Fruit fly (Drosophila melanogaster) whole organism, embryonic: ENCODE data around the gene fal.
A peak's percentile ranks its signal among the peaks of the same experiment; 100 is the strongest.

Source experiments
- ATbp ChIP-seq: fragments of 200-800 bp; sonication (Bioruptor generic); optimal IDR thresholded peaks from 2 replicates; lab custom pipeline; 2017; ENCODE audit warnings: missing biosample characterization, mild to moderate bottlenecking, missing genetic modification characterization, missing genetic modification reagents
- Asciz ChIP-seq: fragments of 200-800 bp; sonication (Bioruptor generic); optimal IDR thresholded peaks from 2 replicates; lab custom pipeline; 2017; ENCODE audit warnings: missing biosample characterization, mild to moderate bottlenecking, missing genetic modification characterization, missing genetic modification reagents
- Awh ChIP-seq: fragments of 200-800 bp; sonication (Bioruptor generic); IDR thresholded peaks from 2 replicates; pipeline ENCODE4, ENCODE4 v1.3.6; 2022; ENCODE audit warnings: missing biosample characterization, missing genetic modification characterization
- Bgb ChIP-seq: fragments of 200-800 bp; sonication (Bioruptor generic); IDR thresholded peaks from 2 replicates; pipeline ENCODE4 v1.3.6; 2022; ENCODE audit warnings: missing biosample characterization, missing genetic modification characterization; ENCODE audit not compliant: partially characterized antibody
- C15 ChIP-seq: fragments of 200-800 bp; sonication (Bioruptor generic); IDR thresholded peaks from 3 replicates; pipeline ENCODE4 v1.3.6; 2022; ENCODE audit warnings: missing biosample characterization, missing genetic modification characterization
- CG1024 ChIP-seq: fragments of 200-800 bp; sonication (Bioruptor generic); IDR thresholded peaks from 2 replicates; pipeline ENCODE4 v1.3.6; 2022; ENCODE audit warnings: missing biosample characterization, missing genetic modification characterization
- CG10267 ChIP-seq: fragments of 200-800 bp; sonication (Bioruptor generic); optimal IDR thresholded peaks from 2 replicates; lab custom pipeline; 2018; ENCODE audit warnings: missing biosample characterization, mild to moderate bottlenecking, missing genetic modification characterization, moderate library complexity
- CG10543 ChIP-seq: fragments of 200-800 bp; sonication (Bioruptor generic); optimal IDR thresholded peaks from 3 replicates; lab custom pipeline; 2017; ENCODE audit warnings: missing biosample characterization, mild to moderate bottlenecking, missing genetic modification characterization, moderate library complexity
- CG11247 ChIP-seq: fragments of 200-800 bp; sonication (Bioruptor generic); IDR thresholded peaks from 2 replicates; pipeline ENCODE4 v1.3.6; 2022; ENCODE audit warnings: missing biosample characterization, missing genetic modification characterization
- CG12299 ChIP-seq: fragments of 200-800 bp; sonication (Bioruptor generic); optimal IDR thresholded peaks from 2 replicates; lab custom pipeline; 2018; ENCODE audit warnings: missing biosample characterization, mild to moderate bottlenecking, missing genetic modification characterization
- CG13296 ChIP-seq: fragments of 200-800 bp; sonication (Bioruptor generic); optimal IDR thresholded peaks from 3 replicates; lab custom pipeline; 2018; ENCODE audit warnings: missing biosample characterization, mild to moderate bottlenecking, missing genetic modification characterization
- CG13894 ChIP-seq: fragments of 200-800 bp; sonication (Bioruptor generic); optimal IDR thresholded peaks from 3 replicates; lab custom pipeline; 2018; ENCODE audit warnings: missing biosample characterization, mild to moderate bottlenecking, missing genetic modification characterization, moderate library complexity
- CG14441 ChIP-seq: fragments of 200-800 bp; sonication (Bioruptor generic); IDR thresholded peaks from 2 replicates; pipeline ENCODE4 v1.3.6; 2022; ENCODE audit warnings: missing biosample characterization, missing genetic modification characterization
- CG14710 ChIP-seq: fragments of 200-800 bp; sonication (Bioruptor generic); optimal IDR thresholded peaks from 3 replicates; lab custom pipeline; 2019; ENCODE audit warnings: missing biosample characterization, mild to moderate bottlenecking, missing genetic modification characterization, moderate library complexity
- CG1832 ChIP-seq: fragments of 200-800 bp; sonication (Bioruptor generic); optimal IDR thresholded peaks from 2 replicates; lab custom pipeline; 2017; ENCODE audit warnings: missing biosample characterization, mild to moderate bottlenecking, missing genetic modification characterization, inconsistent platforms
- CG18619 ChIP-seq: fragments of 200-800 bp; sonication (Bioruptor generic); optimal IDR thresholded peaks from 3 replicates; lab custom pipeline; 2017; ENCODE audit warnings: missing biosample characterization, mild to moderate bottlenecking, missing genetic modification characterization
- CG2120 ChIP-seq: fragments of 200-800 bp; sonication (Bioruptor generic); optimal IDR thresholded peaks from 3 replicates; lab custom pipeline; 2016; ENCODE audit warnings: missing biosample characterization, missing genetic modification characterization
- CG4328 ChIP-seq: fragments of 200-800 bp; sonication (Bioruptor generic); optimal IDR thresholded peaks from 3 replicates; lab custom pipeline; 2017; ENCODE audit warnings: missing biosample characterization, missing genetic modification reagents, missing genetic modification characterization
- CG4617 ChIP-seq: fragments of 200-800 bp; sonication (Bioruptor generic); optimal IDR thresholded peaks from 3 replicates; lab custom pipeline; 2016; ENCODE audit warnings: missing biosample characterization, missing genetic modification characterization, borderline replicate concordance
- CG7556 ChIP-seq: fragments of 200-800 bp; sonication (Bioruptor generic); optimal IDR thresholded peaks from 2 replicates; lab custom pipeline; 2017; ENCODE audit warnings: missing biosample characterization, mild to moderate bottlenecking, missing genetic modification characterization
- CG7786 ChIP-seq: fragments of 200-800 bp; sonication (Bioruptor generic); optimal IDR thresholded peaks from 2 replicates; lab custom pipeline; 2016; ENCODE audit warnings: missing biosample characterization, missing genetic modification characterization
- CG7963 ChIP-seq: fragments of 200-800 bp; sonication (Bioruptor generic); IDR thresholded peaks from 3 replicates; pipeline ENCODE4 v1.3.6; 2022; ENCODE audit warnings: missing biosample characterization, missing genetic modification characterization; ENCODE audit not compliant: partially characterized antibody
- CG7987 ChIP-seq: fragments of 200-800 bp; sonication (Bioruptor generic); optimal IDR thresholded peaks from 2 replicates; lab custom pipeline; 2018; ENCODE audit warnings: missing biosample characterization, mild to moderate bottlenecking, missing genetic modification characterization, moderate library complexity
- CG9932 ChIP-seq: fragments of 200-800 bp; sonication (Bioruptor generic); IDR thresholded peaks from 2 replicates; pipeline ENCODE4 v1.3.6; 2022; ENCODE audit warnings: missing biosample characterization, missing genetic modification characterization
- Dp ChIP-seq: fragments of 200-800 bp; sonication (Bioruptor generic); optimal IDR thresholded peaks from 2 replicates; lab custom pipeline; 2018; ENCODE audit warnings: missing biosample characterization, mild to moderate bottlenecking, missing genetic modification characterization, moderate library complexity
- Drgx ChIP-seq: fragments of 200-800 bp; sonication (Bioruptor generic); IDR thresholded peaks from 2 replicates; pipeline ENCODE4 v1.3.6; 2022; ENCODE audit warnings: missing biosample characterization, missing genetic modification characterization
- Fer3 ChIP-seq: fragments of 200-800 bp; sonication (Bioruptor generic); optimal IDR thresholded peaks from 2 replicates; lab custom pipeline; 2018; ENCODE audit warnings: missing biosample characterization, mild to moderate bottlenecking, missing genetic modification characterization, moderate library complexity
- Gug ChIP-seq: fragments of 200-800 bp; sonication (Bioruptor generic); IDR thresholded peaks from 4 replicates; pipeline ENCODE4 v1.3.6; 2022; ENCODE audit warnings: missing biosample characterization, missing genetic modification characterization
- HLH54F ChIP-seq: fragments of 200-800 bp; sonication (Bioruptor generic); optimal IDR thresholded peaks from 3 replicates; lab custom pipeline; 2016; ENCODE audit warnings: missing biosample characterization, missing genetic modification characterization
- Hand ChIP-seq: fragments of 200-800 bp; sonication (Bioruptor generic); optimal IDR thresholded peaks from 2 replicates; lab custom pipeline; 2017; ENCODE audit warnings: mild to moderate bottlenecking, missing biosample characterization, missing genetic modification reagents, missing genetic modification characterization
- HmgD ChIP-seq: fragments of 200-800 bp; sonication (Bioruptor generic); optimal IDR thresholded peaks from 3 replicates; lab custom pipeline; 2016; ENCODE audit warnings: missing biosample characterization, missing genetic modification characterization
- Hr3 ChIP-seq: fragments of 200-800 bp; sonication (Bioruptor generic); optimal IDR thresholded peaks from 3 replicates; lab custom pipeline; 2016; ENCODE audit warnings: missing biosample characterization, missing genetic modification characterization
- MBD-R2 ChIP-seq: fragments of 200-800 bp; sonication (Bioruptor generic); IDR thresholded peaks from 2 replicates; pipeline ENCODE4 v1.3.6; 2022; ENCODE audit warnings: missing biosample characterization, missing genetic modification characterization
- Sin3A ChIP-seq: fragments of >200 bp; optimal IDR thresholded peaks from 2 replicates; lab custom pipeline; 2018
- Six4 ChIP-seq: fragments of 200-800 bp; sonication (Bioruptor generic); optimal IDR thresholded peaks from 2 replicates; lab custom pipeline; 2016; ENCODE audit warnings: missing biosample characterization, missing genetic modification characterization
- Xbp1 ChIP-seq: fragments of 200-800 bp; sonication (Bioruptor generic); optimal IDR thresholded peaks from 3 replicates; lab custom pipeline; 2016; ENCODE audit warnings: missing biosample characterization, mild to moderate bottlenecking, missing genetic modification characterization
- abd-A ChIP-seq: fragments of 200-800 bp; sonication (Bioruptor generic); optimal IDR thresholded peaks from 3 replicates; lab custom pipeline; 2019; ENCODE audit warnings: missing biosample characterization, mild to moderate bottlenecking, missing genetic modification characterization, moderate library complexity
- amos ChIP-seq: fragments of 200-800 bp; sonication (Bioruptor generic); IDR thresholded peaks from 2 replicates; pipeline ENCODE4 v1.3.6; 2022; ENCODE audit warnings: missing biosample characterization, missing genetic modification characterization; ENCODE audit not compliant: partially characterized antibody
- disco-r ChIP-seq: fragments of 200-800 bp; sonication (Bioruptor generic); optimal IDR thresholded peaks from 2 replicates; lab custom pipeline; 2016; ENCODE audit warnings: missing biosample characterization, missing genetic modification characterization
- fu2 ChIP-seq: fragments of 200-800 bp; sonication (Bioruptor generic); optimal IDR thresholded peaks from 2 replicates; lab custom pipeline; 2016; ENCODE audit warnings: missing biosample characterization, missing genetic modification characterization
- hbn ChIP-seq: fragments of 200-800 bp; sonication (Bioruptor generic); IDR thresholded peaks from 2 replicates; pipeline ENCODE4 v1.3.6; 2022; ENCODE audit warnings: missing biosample characterization, missing genetic modification characterization; ENCODE audit not compliant: partially characterized antibody
- hkb ChIP-seq, 2 experiments: fragments of 200-800 bp in 1 of 2; fragments of >200 bp in 1 of 2; sonication (Bioruptor generic) in 1 of 2; IDR thresholded peaks in 1 of 2; optimal IDR thresholded peaks in 1 of 2; 2 replicates each; pipeline versions ENCODE4 v1.3.6 to Lab custom; 2017 to 2022; ENCODE audit warnings: missing biosample characterization in 1 of 2, missing genetic modification characterization in 1 of 2
- mld ChIP-seq: fragments of 200-800 bp; sonication (Bioruptor generic); IDR thresholded peaks from 3 replicates; pipeline ENCODE4 v1.3.6; 2022; ENCODE audit warnings: missing biosample characterization, missing genetic modification characterization; ENCODE audit not compliant: partially characterized antibody
- nerfin-2 ChIP-seq: fragments of 200-800 bp; sonication (Bioruptor generic); IDR thresholded peaks from 2 replicates; pipeline ENCODE4 v1.3.6; 2022; ENCODE audit warnings: missing biosample characterization, missing genetic modification characterization; ENCODE audit not compliant: partially characterized antibody
- seq ChIP-seq: fragments of 200-800 bp; sonication (Bioruptor generic); IDR thresholded peaks from 2 replicates; pipeline ENCODE4 v1.3.6; 2022; ENCODE audit warnings: missing biosample characterization, missing genetic modification characterization
- sr ChIP-seq: fragments of 200-800 bp; sonication (Bioruptor generic); IDR thresholded peaks from 3 replicates; pipeline ENCODE4 v1.3.6; 2022; ENCODE audit warnings: missing biosample characterization, missing genetic modification characterization
- stc ChIP-seq: fragments of 200-800 bp; sonication (Bioruptor generic); IDR thresholded peaks from 2 replicates; pipeline ENCODE4 v1.3.6; 2022; ENCODE audit warnings: missing biosample characterization, missing genetic modification characterization
- tup ChIP-seq: fragments of 200-800 bp; sonication (Bioruptor generic); optimal IDR thresholded peaks from 2 replicates; lab custom pipeline; 2016; ENCODE audit warnings: missing biosample characterization, mild to moderate bottlenecking, missing genetic modification characterization, moderate library complexity
- wor ChIP-seq: fragments of 200-800 bp; sonication (Bioruptor generic); IDR thresholded peaks from 2 replicates; pipeline ENCODE4 v1.3.6; 2022; ENCODE audit warnings: missing biosample characterization, missing genetic modification characterization
- z ChIP-seq: fragments of 200-800 bp; sonication (Bioruptor generic); IDR thresholded peaks from 3 replicates; pipeline ENCODE4 v1.3.6; 2022; ENCODE audit warnings: missing biosample characterization, missing genetic modification characterization

Gene fal

DNA sequence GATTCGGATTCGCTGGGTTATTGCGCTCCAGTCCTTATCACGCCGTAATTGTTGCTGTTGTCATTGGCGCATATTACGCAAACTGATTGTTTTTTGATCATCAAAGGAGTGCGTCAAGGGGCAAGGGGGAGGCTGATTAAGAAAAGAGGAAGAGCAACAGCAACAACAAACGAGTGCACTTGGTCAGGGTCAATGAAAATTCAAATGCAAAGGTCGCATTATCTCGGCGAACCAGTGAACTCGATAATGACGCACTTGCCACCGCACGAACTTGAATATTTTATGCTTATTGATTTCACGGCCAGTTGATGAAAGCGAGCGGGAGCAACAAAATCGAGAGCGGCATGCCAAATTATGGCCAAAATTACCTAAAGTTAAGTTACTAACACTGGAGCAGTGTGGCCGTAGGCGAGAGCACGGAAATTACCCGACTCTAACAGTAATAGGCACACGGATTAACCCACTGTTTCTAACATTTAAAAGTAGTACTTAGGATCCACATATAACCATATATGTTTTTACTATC, 34.0 kb upstream of the fal start, which contains the start of gene nes (continued):
- TF ChIP-seq tup (GFP tag; lab: Kevin White, UChicago) (no peak), CG11247 (GFP tag; lab: Robert Waterston, UW) (no peak), Hr3 (GFP tag; lab: Kevin White, UChicago) (no peak), disco-r (GFP tag; lab: Kevin White, UChicago) (no peak), CG14441 (GFP tag; lab: Robert Waterston, UW) (no peak), HLH54F (GFP tag; lab: Kevin White, UChicago) (no peak), CG4328 (GFP tag; lab: Kevin White, UChicago) (no peak), hkb (optimal IDR thresholded peaks at IDR 0.05; lab: Kevin White, UChicago) (no peak), hkb (GFP tag; IDR thresholded peaks at IDR 0.05; lab: Robert Waterston, UW) (no peak), CG13894 (tag; lab: Kevin White, UChicago) (no peak), CG9932 (GFP tag; lab: Robert Waterston, UW) (peak; percentile 73), CG12299 (peak; percentile 6), amos (GFP tag; lab: Robert Waterston, UW) (peak; percentile 32; the same call in 1 of the 2 replicates), seq (no peak), CG1024 (GFP tag; lab: Robert Waterston, UW) (no peak), z (no peak), Drgx (GFP tag; lab: Robert Waterston, UW) (no peak), stc (GFP tag; lab: Robert Waterston, UW) (no peak; the same call in 1 of the 2 replicates), MBD-R2 (GFP tag; lab: Robert Waterston, UW) (peak; percentile 54), Dp (GFP tag; lab: Kevin White, UChicago) (no peak), Fer3 (tag; lab: Kevin White, UChicago) (no peak), C15 (GFP tag; lab: Robert Waterston, UW) (no peak), Xbp1 (GFP tag; lab: Kevin White, UChicago) (peak; percentile 38), CG10543 (no peak), Awh (GFP tag; lab: Robert Waterston, UW) (no peak), mld (GFP tag; lab: Robert Waterston, UW) (no peak), CG18619 (no peak), hbn (GFP tag; lab: Robert Waterston, UW) (no peak), wor (GFP tag; lab: Robert Waterston, UW) (no peak), CG7786 (GFP tag; lab: Kevin White, UChicago) (no peak), CG7556 (GFP tag; lab: Kevin White, UChicago) (no peak), CG14710 (tag; lab: Kevin White, UChicago) (peak; percentile 6), CG7987 (GFP tag; lab: Kevin White, UChicago) (peak; percentile 40), HmgD (GFP tag; lab: Kevin White, UChicago) (no peak), Sin3A (peak; percentile 18), Bgb (peak; percentile 52; the same call in 1 of the 2 replicates), CG4617 (GFP tag; lab: Kevin White, UChicago) (peak; percentile 62), CG1832 (GFP tag; lab: Kevin White, UChicago) (no peak), Hand (no peak), nerfin-2 (GFP tag; lab: Robert Waterston, UW) (no peak; the same call in 1 of the 2 replicates), abd-A (tag; lab: Kevin White, UChicago) (no peak), sr (GFP tag; lab: Robert Waterston, UW) (no peak), ATbp (GFP tag; lab: Kevin White, UChicago) (no peak), CG10267 (tag; lab: Kevin White, UChicago) (peak; percentile 49), Gug (GFP tag; lab: Robert Waterston, UW) (peak; percentile 13; the same call in 1 of the 4 replicates), fu2 (no peak), Six4 (GFP tag; lab: Kevin White, UChicago) (no peak), CG2120 (peak; percentile 39), CG13296 (GFP tag; lab: Kevin White, UChicago) (no peak), Asciz (GFP tag; lab: Kevin White, UChicago) (no peak), CG7963 (GFP tag; lab: Robert Waterston, UW) (no peak)
